Fruit fly (Drosophila melanogaster) whole organism, embryonic: ENCODE data around the gene CG31897.

Experiments used
- B-H1 ChIP-seq: fragments of 200-800 bp; sonication (Bioruptor generic); IDR thresholded peaks from 3 replicates; pipeline ENCODE4 v1.3.6; 2022; ENCODE audit warnings: missing biosample characterization, missing genetic modification characterization
- BEAF-32 ChIP-seq: fragments of 200-800 bp; sonication (Bioruptor generic); optimal IDR thresholded peaks from 3 replicates; lab custom pipeline; 2017; ENCODE audit warnings: missing biosample characterization, missing genetic modification characterization, mild to moderate bottlenecking, moderate library complexity, missing genetic modification reagents
- CG10366 ChIP-seq: fragments of 200-800 bp; sonication (Bioruptor generic); IDR thresholded peaks from 2 replicates; pipeline ENCODE4 v1.3.6; 2022; ENCODE audit warnings: missing biosample characterization, missing genetic modification characterization
- CG10431 ChIP-seq: fragments of 200-800 bp; sonication (Bioruptor generic); optimal IDR thresholded peaks from 3 replicates; lab custom pipeline; 2018; ENCODE audit warnings: missing biosample characterization, mild to moderate bottlenecking, missing genetic modification characterization
- CG10565 ChIP-seq: fragments of 200-800 bp; sonication (Bioruptor generic); optimal IDR thresholded peaks from 3 replicates; lab custom pipeline; 2016; ENCODE audit warnings: missing biosample characterization, mild to moderate bottlenecking, missing genetic modification characterization
- CG10654 ChIP-seq: fragments of 200-800 bp; sonication (Bioruptor generic); optimal IDR thresholded peaks from 2 replicates; lab custom pipeline; 2016; ENCODE audit warnings: missing biosample characterization, missing genetic modification characterization
- CG12236 ChIP-seq: fragments of 200-800 bp; sonication (Bioruptor generic); optimal IDR thresholded peaks from 2 replicates; lab custom pipeline; 2016; ENCODE audit warnings: missing biosample characterization, missing genetic modification characterization
- CG15073 ChIP-seq: fragments of 200-800 bp; sonication (Bioruptor generic); optimal IDR thresholded peaks from 2 replicates; lab custom pipeline; 2016; ENCODE audit warnings: missing biosample characterization, missing genetic modification characterization
- CG17361 ChIP-seq: fragments of 200-800 bp; sonication (Bioruptor generic); IDR thresholded peaks from 3 replicates; pipeline ENCODE4 v1.3.6; 2022; ENCODE audit warnings: missing biosample characterization, missing genetic modification characterization
- CG17612 ChIP-seq: fragments of 200-800 bp; sonication (Bioruptor generic); IDR thresholded peaks from 2 replicates; pipeline ENCODE4 v1.3.6; 2022; ENCODE audit warnings: missing biosample characterization, missing genetic modification characterization
- CG2202 ChIP-seq: fragments of 200-800 bp; sonication (Bioruptor generic); optimal IDR thresholded peaks from 2 replicates; lab custom pipeline; 2018; ENCODE audit warnings: missing biosample characterization, mild to moderate bottlenecking, missing genetic modification characterization
- CG2875 ChIP-seq: fragments of 200-800 bp; sonication (Bioruptor generic); optimal IDR thresholded peaks from 2 replicates; lab custom pipeline; 2017; ENCODE audit warnings: missing biosample characterization, mild to moderate bottlenecking, missing genetic modification characterization, missing genetic modification reagents
- CG3163 ChIP-seq: fragments of 200-800 bp; sonication (Bioruptor generic); optimal IDR thresholded peaks from 3 replicates; lab custom pipeline; 2016; ENCODE audit warnings: missing biosample characterization, missing genetic modification characterization
- CG3726 ChIP-seq: fragments of 200-800 bp; sonication (Bioruptor generic); IDR thresholded peaks from 3 replicates; pipeline ENCODE4, ENCODE4 v1.3.6; 2022; ENCODE audit warnings: missing biosample characterization, missing genetic modification characterization
- CG3995 ChIP-seq: fragments of 200-800 bp; sonication (Bioruptor generic); optimal IDR thresholded peaks from 3 replicates; lab custom pipeline; 2016; ENCODE audit warnings: missing biosample characterization, missing genetic modification characterization
- CG4360 ChIP-seq: fragments of 200-800 bp; sonication (Bioruptor generic); IDR thresholded peaks from 2 replicates; pipeline ENCODE4 v1.3.6; 2022; ENCODE audit warnings: missing biosample characterization, missing genetic modification characterization
- CG43689 ChIP-seq: fragments of 200-800 bp; sonication (Bioruptor generic); IDR thresholded peaks from 2 replicates; pipeline ENCODE4 v1.3.6; 2022; ENCODE audit warnings: missing biosample characterization, missing genetic modification characterization
- CG6791 ChIP-seq: fragments of 200-800 bp; sonication (Bioruptor generic); IDR thresholded peaks from 3 replicates; pipeline ENCODE4 v1.3.6; 2022; ENCODE audit warnings: missing biosample characterization, missing genetic modification characterization; ENCODE audit not compliant: partially characterized antibody
- CG7987 ChIP-seq: fragments of 200-800 bp; sonication (Bioruptor generic); optimal IDR thresholded peaks from 2 replicates; lab custom pipeline; 2018; ENCODE audit warnings: missing biosample characterization, mild to moderate bottlenecking, missing genetic modification characterization, moderate library complexity
- CG9437 ChIP-seq: fragments of 200-800 bp; sonication (Bioruptor generic); optimal IDR thresholded peaks from 2 replicates; lab custom pipeline; 2018; ENCODE audit warnings: missing biosample characterization, mild to moderate bottlenecking, missing genetic modification characterization
- Dip2 ChIP-seq: fragments of 200-800 bp; sonication (Bioruptor generic); IDR thresholded peaks from 2 replicates; pipeline ENCODE4 v1.3.6; 2022; ENCODE audit warnings: missing biosample characterization, missing genetic modification characterization
- Dp ChIP-seq: fragments of 200-800 bp; sonication (Bioruptor generic); optimal IDR thresholded peaks from 2 replicates; lab custom pipeline; 2018; ENCODE audit warnings: missing biosample characterization, mild to moderate bottlenecking, missing genetic modification characterization, moderate library complexity
- Drgx ChIP-seq: fragments of 200-800 bp; sonication (Bioruptor generic); IDR thresholded peaks from 2 replicates; pipeline ENCODE4 v1.3.6; 2022; ENCODE audit warnings: missing biosample characterization, missing genetic modification characterization
- ERR ChIP-seq: fragments of 200-800 bp; sonication (Bioruptor generic); optimal IDR thresholded peaks from 2 replicates; lab custom pipeline; 2016; ENCODE audit warnings: missing biosample characterization, missing genetic modification characterization
- Fer3 ChIP-seq: fragments of 200-800 bp; sonication (Bioruptor generic); optimal IDR thresholded peaks from 2 replicates; lab custom pipeline; 2018; ENCODE audit warnings: missing biosample characterization, mild to moderate bottlenecking, missing genetic modification characterization, moderate library complexity
- H2.0 ChIP-seq: fragments of 200-800 bp; sonication (Bioruptor generic); IDR thresholded peaks from 2 replicates; pipeline ENCODE4 v1.3.6; 2022; ENCODE audit warnings: missing biosample characterization, missing genetic modification characterization
- HLHmδ ChIP-seq: fragments of 200-800 bp; sonication (Bioruptor generic); optimal IDR thresholded peaks from 2 replicates; lab custom pipeline; 2018; ENCODE audit warnings: missing biosample characterization, mild to moderate bottlenecking, missing genetic modification characterization, moderate library complexity
- Mrtf ChIP-seq: fragments of 200-800 bp; sonication (Bioruptor generic); IDR thresholded peaks from 3 replicates; pipeline ENCODE4 v1.3.6; 2022; ENCODE audit warnings: missing biosample characterization, missing genetic modification characterization
- Oli ChIP-seq: fragments of 200-800 bp; sonication (Bioruptor generic); optimal IDR thresholded peaks from 2 replicates; lab custom pipeline; 2018; ENCODE audit warnings: missing biosample characterization, mild to moderate bottlenecking, missing genetic modification characterization, moderate library complexity
- Spps ChIP-seq: fragments of 200-800 bp; sonication (Bioruptor generic); optimal IDR thresholded peaks from 2 replicates; lab custom pipeline; 2018; ENCODE audit warnings: missing biosample characterization, mild to moderate bottlenecking, missing genetic modification characterization
- Sry-δ ChIP-seq: fragments of 200-800 bp; sonication (Bioruptor generic); optimal IDR thresholded peaks from 2 replicates; lab custom pipeline; 2016; ENCODE audit warnings: missing biosample characterization, missing genetic modification characterization
- al ChIP-seq: fragments of 200-800 bp; sonication (Bioruptor generic); IDR thresholded peaks from 2 replicates; pipeline ENCODE4 v1.3.6; 2022; ENCODE audit warnings: missing biosample characterization, missing genetic modification characterization
- ap ChIP-seq: fragments of 200-800 bp; sonication (Bioruptor generic); IDR thresholded peaks from 2 replicates; pipeline ENCODE4 v1.3.6; 2022; ENCODE audit warnings: missing biosample characterization, missing genetic modification characterization
- bsh ChIP-seq, 2 experiments: fragments of 200-800 bp; sonication (Bioruptor generic); optimal IDR thresholded peaks; 2 replicates each; lab custom pipeline; 2017 to 2018; ENCODE audit warnings: mild to moderate bottlenecking in 2 of 2, missing biosample characterization in 2 of 2, missing genetic modification characterization in 2 of 2, moderate library complexity in 1 of 2
- chm ChIP-seq: fragments of 200-800 bp; sonication (Bioruptor generic); IDR thresholded peaks from 2 replicates; pipeline ENCODE4 v1.3.6; 2022; ENCODE audit warnings: missing biosample characterization, missing genetic modification characterization
- gsb ChIP-seq: fragments of 200-800 bp; sonication (Bioruptor generic); IDR thresholded peaks from 2 replicates; pipeline ENCODE4 v1.3.6; 2022; ENCODE audit warnings: missing biosample characterization, missing genetic modification characterization
- gt ChIP-seq: fragments of 200-800 bp; sonication (Bioruptor generic); IDR thresholded peaks from 2 replicates; pipeline ENCODE4 v1.3.6; 2022; ENCODE audit warnings: missing biosample characterization, missing genetic modification characterization
- her ChIP-seq: fragments of 200-800 bp; sonication (Bioruptor generic); optimal IDR thresholded peaks from 2 replicates; lab custom pipeline; 2016; ENCODE audit warnings: missing biosample characterization, missing genetic modification characterization
- kah ChIP-seq: fragments of 200-800 bp; sonication (Bioruptor generic); optimal IDR thresholded peaks from 2 replicates; lab custom pipeline; 2018; ENCODE audit warnings: missing biosample characterization, mild to moderate bottlenecking, missing genetic modification characterization
- luna ChIP-seq: fragments of 200-800 bp; sonication (Bioruptor generic); optimal IDR thresholded peaks from 2 replicates; lab custom pipeline; 2016; ENCODE audit warnings: missing biosample characterization, missing genetic modification characterization
- sc ChIP-seq, 3 experiments: fragments of >200 bp in 2 of 3; fragments of 200-800 bp in 1 of 3; sonication (Bioruptor generic) in 1 of 3; optimal IDR thresholded peaks; 2 replicates in 2 of 3; 3 replicates in 1 of 3; lab custom pipeline; 2017; ENCODE audit warnings: mild to moderate bottlenecking in 1 of 3, missing biosample characterization in 1 of 3, missing genetic modification characterization in 1 of 3, missing genetic modification reagents in 1 of 3
- sisA ChIP-seq: fragments of 200-800 bp; sonication (Bioruptor generic); IDR thresholded peaks from 2 replicates; pipeline ENCODE4 v1.3.6; 2022; ENCODE audit warnings: missing biosample characterization, missing genetic modification characterization
- slp2 ChIP-seq: fragments of 200-800 bp; sonication (Bioruptor generic); optimal IDR thresholded peaks from 2 replicates; lab custom pipeline; 2016; ENCODE audit warnings: missing biosample characterization, missing genetic modification characterization
- sr ChIP-seq: fragments of 200-800 bp; sonication (Bioruptor generic); IDR thresholded peaks from 3 replicates; pipeline ENCODE4 v1.3.6; 2022; ENCODE audit warnings: missing biosample characterization, missing genetic modification characterization
- tap ChIP-seq: fragments of 200-800 bp; optimal IDR thresholded peaks from 3 replicates; lab custom pipeline; 2019; ENCODE audit warnings: missing biosample characterization, mild to moderate bottlenecking, missing genetic modification characterization, moderate library complexity
- tin ChIP-seq: fragments of 200-800 bp; sonication (Bioruptor generic); optimal IDR thresholded peaks from 3 replicates; lab custom pipeline; 2016; ENCODE audit warnings: missing biosample characterization, missing genetic modification characterization
- trem ChIP-seq: fragments of 200-800 bp; optimal IDR thresholded peaks from 3 replicates; lab custom pipeline; 2019; ENCODE audit warnings: missing biosample characterization, mild to moderate bottlenecking, missing genetic modification characterization, moderate library complexity
- tup ChIP-seq: fragments of 200-800 bp; sonication (Bioruptor generic); optimal IDR thresholded peaks from 2 replicates; lab custom pipeline; 2016; ENCODE audit warnings: missing biosample characterization, mild to moderate bottlenecking, missing genetic modification characterization, moderate library complexity
- usp ChIP-seq: fragments of >200 bp; optimal IDR thresholded peaks from 2 replicates; lab custom pipeline; 2017; ENCODE audit warnings: missing biosample characterization, missing genetic modification characterization
- z ChIP-seq: fragments of 200-800 bp; sonication (Bioruptor generic); IDR thresholded peaks from 3 replicates; pipeline ENCODE4 v1.3.6; 2022; ENCODE audit warnings: missing biosample characterization, missing genetic modification characterization
- zen2 ChIP-seq: fragments of 200-800 bp; sonication (Bioruptor generic); IDR thresholded peaks from 3 replicates; pipeline ENCODE4 v1.3.6; 2022; ENCODE audit warnings: missing biosample characterization, missing genetic modification characterization; ENCODE audit not compliant: partially characterized antibody

Gene CG31897

dm6 chr2L:8464107-8464582 is 21.9 kb downstream of the CG31897 start, which contains the start of gene prg (continued):
- TF ChIP-seq HLHmδ (GFP tag; lab: Kevin White, UChicago) (no peak), ap (GFP tag; lab: Robert Waterston, UW) (peak; percentile 49; the same call in 1 of the 2 replicates), CG10366 (GFP tag; lab: Robert Waterston, UW) (peak; percentile 47), Dip2 (GFP tag; lab: Robert Waterston, UW) (no peak), Spps (tag; lab: Kevin White, UChicago) (no peak), trem (tag; lab: Kevin White, UChicago) (peak; percentile 68), Dp (GFP tag; lab: Kevin White, UChicago) (peak; percentile 59), BEAF-32 (GFP tag; lab: Kevin White, UChicago) (peak; percentile 88), z (GFP tag; lab: Robert Waterston, UW) (no peak), Sry-δ (GFP tag; lab: Kevin White, UChicago) (peak; percentile 77), CG3726 (GFP tag; lab: Robert Waterston, UW) (no peak), CG3995 (GFP tag; lab: Kevin White, UChicago) (peak; percentile 48), CG2202 (no peak), CG10431 (peak; percentile 51), CG2875 (GFP tag; lab: Kevin White, UChicago) (no peak), kah (GFP tag; lab: Kevin White, UChicago) (no peak), CG10654 (GFP tag; lab: Kevin White, UChicago) (peak; percentile 36), tap (tag; lab: Kevin White, UChicago) (peak; percentile 42), B-H1 (GFP tag; lab: Robert Waterston, UW) (no peak), chm (no peak; the same call in 1 of the 2 replicates), usp (GFP tag; lab: Kevin White, UChicago) (no peak), gsb (no peak), CG12236 (peak; percentile 43), sc (optimal IDR thresholded peaks at IDR 0.05; lab: Kevin White, UChicago) (no peak), sc (GFP tag; optimal IDR thresholded peaks at IDR 0.05; lab: Kevin White, UChicago) (peak; percentile 24), bsh (GFP tag; optimal IDR thresholded peaks at IDR 0.05; lab: Kevin White, UChicago) (peak; percentile 7 to 58), al (GFP tag; lab: Robert Waterston, UW) (peak; percentile 19; the same call in 1 of the 2 replicates), Fer3 (tag; lab: Kevin White, UChicago) (peak; percentile 66), CG6791 (peak; percentile 97), CG43689 (no peak; the same call in 1 of the 2 replicates), H2.0 (no peak), Oli (tag; lab: Kevin White, UChicago) (peak; percentile 67), CG17361 (GFP tag; lab: Robert Waterston, UW) (peak; percentile 78), slp2 (peak; percentile 28), ERR (GFP tag; lab: Kevin White, UChicago) (no peak), gt (no peak), sr (GFP tag; lab: Robert Waterston, UW) (no peak), CG4360 (GFP tag; lab: Robert Waterston, UW) (no peak), CG9437 (GFP tag; lab: Kevin White, UChicago) (peak; percentile 36), CG15073 (GFP tag; lab: Kevin White, UChicago) (no peak), zen2 (GFP tag; lab: Robert Waterston, UW) (peak; percentile 98), sisA (GFP tag; lab: Robert Waterston, UW) (peak; percentile 23; the same call in 1 of the 2 replicates), CG10565 (GFP tag; lab: Kevin White, UChicago) (no peak), Drgx (GFP tag; lab: Robert Waterston, UW) (no peak), tup (GFP tag; lab: Kevin White, UChicago) (peak; percentile 16), luna (peak; percentile 49), CG17612 (GFP tag; lab: Robert Waterston, UW) (no peak), CG3163 (GFP tag; lab: Kevin White, UChicago) (peak; percentile 13), her (GFP tag; lab: Kevin White, UChicago) (peak; percentile 65), CG7987 (GFP tag; lab: Kevin White, UChicago) (no peak), Mrtf (GFP tag; lab: Robert Waterston, UW) (no peak; the same call in 2 of the 3 replicates), tin (GFP tag; lab: Kevin White, UChicago) (peak; percentile 60)
